Worm (Caenorhabditis elegans): ENCODE data around the gene F39C12.1.

DNA sequence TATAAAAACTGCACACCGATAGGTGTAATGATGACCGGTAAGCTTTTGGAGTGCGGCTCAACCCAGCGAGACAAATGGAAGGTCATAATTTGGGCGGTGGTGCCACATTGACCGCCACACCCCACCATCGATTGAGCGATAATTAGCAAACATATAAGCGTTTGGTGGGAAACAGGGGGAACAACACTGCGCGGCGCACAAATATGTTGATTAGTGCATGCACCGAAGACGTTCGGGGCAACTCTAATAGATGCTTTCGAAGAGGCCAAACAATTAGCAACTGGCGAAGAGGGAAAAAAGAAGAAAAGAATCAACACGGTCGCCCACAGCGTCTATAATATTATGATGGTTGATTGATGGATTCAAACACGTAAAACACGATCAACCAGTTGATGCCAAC lies 28.3 kb upstream of the F39C12.1 start:
- TF ChIP-seq isw-1 (GFP tag; IDR thresholded peaks at IDR 0.05) (no peak), skn-1 (tag; optimal IDR thresholded peaks at IDR 0.05) (no peak), nhr-237 (tag; optimal IDR thresholded peaks at IDR 0.05) (no peak)

Measured in whole organism, L1 larva.